Fruit fly (Drosophila melanogaster): ENCODE data around the gene ETHR.

DNA sequence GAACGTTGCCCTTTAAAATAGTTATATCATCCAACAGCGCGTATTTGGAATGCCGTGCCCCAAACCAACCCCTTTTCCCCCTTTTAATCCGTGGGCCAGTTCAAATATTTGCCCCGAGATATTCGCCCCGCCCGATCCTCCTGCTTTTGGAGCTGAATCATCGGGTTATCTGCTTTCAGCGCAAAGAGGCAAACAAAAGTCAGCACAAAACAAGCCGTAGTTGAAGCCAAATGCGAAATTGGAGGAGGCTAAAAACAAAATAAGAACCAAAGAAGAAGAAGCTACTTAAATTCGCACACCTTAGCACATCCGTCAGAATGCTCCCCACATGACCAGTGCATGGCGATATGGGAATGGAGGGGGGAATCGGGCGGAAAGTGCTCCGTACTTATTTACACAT is 49.2 kb upstream of the ETHR start:
- no peak for TF ChIP-seq Dfd (GFP tag; optimal IDR thresholded peaks at IDR 0.05)
- no peak for TF ChIP-seq dmrt93B (GFP tag; optimal IDR thresholded peaks at IDR 0.05)
